Worm (Caenorhabditis elegans): Measurements from ENCODE around the gene nhr-149.

ce11 chrV:7356684-7357083 is 7.2 kb upstream of the nhr-149 start, which contains the start of gene C03G6.21:
- TF ChIP-seq unc-62 (GFP tag; optimal IDR thresholded peaks at IDR 0.05), result no peak
- no peak for TF ChIP-seq elt-1 (tag; optimal IDR thresholded peaks at IDR 0.05; ENCODE audit: borderline replicate concordance, insufficient read depth)
- no peak for TF ChIP-seq lin-32 (GFP tag; optimal IDR thresholded peaks at IDR 0.05)
- TF ChIP-seq ceh-43 (GFP tag; optimal IDR thresholded peaks at IDR 0.05), result no peak
- no peak for TF ChIP-seq elt-3 (tag; optimal IDR thresholded peaks at IDR 0.05)
- no peak for TF ChIP-seq sptf-1 (tag; optimal IDR thresholded peaks at IDR 0.05)
- TF ChIP-seq ztf-11 (tag; optimal IDR thresholded peaks at IDR 0.05), result no peak
- TF ChIP-seq mab-5 (tag; optimal IDR thresholded peaks at IDR 0.05), result no peak
- no peak for TF ChIP-seq mep-1 (tag; optimal IDR thresholded peaks at IDR 0.05)
- no peak for TF ChIP-seq nhr-12 (tag; optimal IDR thresholded peaks at IDR 0.05)
- TF ChIP-seq nhr-237 (tag; optimal IDR thresholded peaks at IDR 0.05), result no peak
- no peak for TF ChIP-seq lin-13 (tag; optimal IDR thresholded peaks at IDR 0.05)
- no peak for TF ChIP-seq unc-120 (tag; optimal IDR thresholded peaks at IDR 0.05; ENCODE audit: poor library complexity, severe bottlenecking)
